Worm (Caenorhabditis elegans) whole organism, L4 larva: ENCODE data around the gene T22B3.3.

Experiments
- F26F4.8 ChIP-seq: fragments of 200-800 bp; sonication (Bioruptor generic); conservative IDR thresholded peaks from 2 replicates; pipeline ENCODE4 v1.3.6; 2022; ENCODE audit warnings: missing genetic modification characterization, missing compliant biosample characterization
- F37D6.2 ChIP-seq: sonication (generic microtip); optimal IDR thresholded peaks from 2 replicates; lab custom pipeline; 2016; ENCODE audit warnings: mild to moderate bottlenecking, missing genetic modification characterization, missing compliant biosample characterization
- F49E8.2 ChIP-seq: sonication (generic microtip); optimal IDR thresholded peaks from 2 replicates; lab custom pipeline; 2016; ENCODE audit warnings: missing compliant biosample characterization, mild to moderate bottlenecking, missing genetic modification characterization, borderline replicate concordance
- T20F7.1 ChIP-seq: fragments of 200-800 bp; sonication (Bioruptor generic); optimal IDR thresholded peaks from 2 replicates; lab custom pipeline; 2018; ENCODE audit warnings: mild to moderate bottlenecking, missing genetic modification characterization, missing compliant biosample characterization
- T26A8.4 ChIP-seq: fragments of 200-800 bp; sonication (Bioruptor generic); IDR thresholded peaks from 2 replicates; pipeline ENCODE4 v1.3.6; 2022; ENCODE audit warnings: missing genetic modification characterization, missing compliant biosample characterization
- Y75B8A.6 ChIP-seq: fragments of 200-800 bp; sonication (Bioruptor generic); IDR thresholded peaks from 2 replicates; pipeline ENCODE4 v1.3.6; 2022; ENCODE audit warnings: missing genetic modification reagents, missing genetic modification characterization, missing compliant biosample characterization
- aha-1 ChIP-seq: fragments of 150-350 bp; peaks from one replicate; lab custom pipeline; 2014; ENCODE audit warnings: missing biosample characterization, missing genetic modification characterization
- ama-1 ChIP-seq: fragments of 150-350 bp; optimal IDR thresholded peaks from 2 replicates; lab custom pipeline; 2014; ENCODE audit warnings: inconsistent platforms, mixed read lengths
- arid-1 ChIP-seq: fragments of 200-800 bp; sonication (Bioruptor generic); conservative IDR thresholded peaks from 2 replicates; pipeline ENCODE4 v1.3.6; 2022; ENCODE audit warnings: missing genetic modification reagents, missing genetic modification characterization, missing compliant biosample characterization
- ceh-62 ChIP-seq: sonication (generic microtip); optimal IDR thresholded peaks from 2 replicates; lab custom pipeline; 2017; ENCODE audit warnings: missing biosample characterization, missing genetic modification characterization
- ceh-82 ChIP-seq: sonication (generic microtip); optimal IDR thresholded peaks from 2 replicates; lab custom pipeline; 2017; ENCODE audit warnings: missing biosample characterization, missing genetic modification characterization
- ces-1 ChIP-seq: fragments of 150-350 bp; sonication (generic microtip); optimal IDR thresholded peaks from 4 replicates; lab custom pipeline; 2014; ENCODE audit warnings: missing biosample characterization, missing genetic modification reagents, missing genetic modification characterization
- dmd-6 ChIP-seq: fragments of 200-800 bp; sonication (Bioruptor generic); IDR thresholded peaks from 2 replicates; pipeline ENCODE4 v1.3.6; 2022; ENCODE audit warnings: missing genetic modification reagents, missing genetic modification characterization, missing compliant biosample characterization
- dmd-9 ChIP-seq: fragments of 200-800 bp; sonication (Bioruptor generic); IDR thresholded peaks from 2 replicates; pipeline ENCODE4 v1.3.6; 2022; ENCODE audit warnings: missing genetic modification reagents, missing genetic modification characterization, missing compliant biosample characterization
- fkh-10 ChIP-seq: fragments of 150-350 bp; optimal IDR thresholded peaks from 2 replicates; lab custom pipeline; 2014; ENCODE audit warnings: missing biosample characterization, missing genetic modification reagents, missing genetic modification characterization
- hlh-11 ChIP-seq: fragments of 200-800 bp; sonication (Bioruptor generic); optimal IDR thresholded peaks from 2 replicates; lab custom pipeline; 2018; ENCODE audit warnings: mild to moderate bottlenecking, missing genetic modification characterization, missing compliant biosample characterization
- jun-1 ChIP-seq: fragments of 150-350 bp; optimal IDR thresholded peaks from 2 replicates; lab custom pipeline; 2014; ENCODE audit warnings: missing biosample characterization, missing genetic modification reagents, missing genetic modification characterization
- lim-7 ChIP-seq: fragments of 200-800 bp; sonication (Bioruptor generic); IDR thresholded peaks from 2 replicates; pipeline ENCODE4 v1.3.6; 2022; ENCODE audit warnings: missing genetic modification characterization, missing compliant biosample characterization
- lin-1 ChIP-seq: fragments of 200-800 bp; sonication (Bioruptor generic); IDR thresholded peaks from 2 replicates; pipeline ENCODE4 v1.3.6; 2022; ENCODE audit warnings: missing genetic modification reagents, missing genetic modification characterization, missing compliant biosample characterization
- lin-38 ChIP-seq: fragments of 200-800 bp; sonication (Bioruptor generic); IDR thresholded peaks from 2 replicates; pipeline ENCODE4 v1.3.6; 2022; ENCODE audit warnings: missing genetic modification reagents, missing genetic modification characterization, missing compliant biosample characterization
- mdt-29 ChIP-seq: fragments of 200-800 bp; sonication (Bioruptor generic); IDR thresholded peaks from 2 replicates; pipeline ENCODE4 v1.3.6; 2022; ENCODE audit warnings: missing genetic modification reagents, missing genetic modification characterization, missing compliant biosample characterization
- mes-2 ChIP-seq: sonication (generic microtip); optimal IDR thresholded peaks from 2 replicates; lab custom pipeline; 2016; ENCODE audit warnings: missing genotype, mild to moderate bottlenecking, missing genetic modification characterization, missing compliant biosample characterization; ENCODE audit not compliant: poor library complexity, severe bottlenecking
- nhr-10 ChIP-seq: fragments of 150-350 bp; optimal IDR thresholded peaks from 2 replicates; lab custom pipeline; 2014; ENCODE audit warnings: missing biosample characterization, missing genetic modification characterization
- nhr-102 ChIP-seq: sonication (generic microtip); optimal IDR thresholded peaks from 2 replicates; lab custom pipeline; 2016; ENCODE audit warnings: mild to moderate bottlenecking, missing genetic modification characterization, moderate library complexity, missing compliant biosample characterization
- nhr-11 ChIP-seq: fragments of 150-350 bp; optimal IDR thresholded peaks from 2 replicates; lab custom pipeline; 2014; ENCODE audit warnings: missing biosample characterization, missing genetic modification characterization
- nhr-25 ChIP-seq: sonication (generic microtip); optimal IDR thresholded peaks from 2 replicates; lab custom pipeline; 2017; ENCODE audit warnings: missing genetic modification characterization, mild to moderate bottlenecking, missing compliant biosample characterization, antibody characterized with exemption, moderate library complexity, borderline replicate concordance; ENCODE audit not compliant: insufficient read depth
- nhr-28 ChIP-seq: fragments of 150-350 bp; optimal IDR thresholded peaks from 2 replicates; lab custom pipeline; 2014; ENCODE audit warnings: missing biosample characterization, missing genetic modification characterization
- nhr-41 ChIP-seq: fragments of 200-800 bp; sonication (Bioruptor generic); IDR thresholded peaks from 2 replicates; pipeline ENCODE4 v1.3.6; 2022; ENCODE audit warnings: missing genetic modification reagents, missing genetic modification characterization, missing compliant biosample characterization
- nhr-48 ChIP-seq: sonication (generic microtip); optimal IDR thresholded peaks from 2 replicates; lab custom pipeline; 2016; ENCODE audit warnings: mild to moderate bottlenecking, missing genetic modification characterization, missing compliant biosample characterization
- pqm-1 ChIP-seq: sonication (generic microtip); optimal IDR thresholded peaks from 2 replicates; lab custom pipeline; 2017; ENCODE audit warnings: missing biosample characterization, missing genetic modification characterization
- skn-1 ChIP-seq: fragments of 150-350 bp; optimal IDR thresholded peaks from 2 replicates; lab custom pipeline; 2014; ENCODE audit warnings: missing biosample characterization, missing genetic modification characterization
- unc-130 ChIP-seq: sonication (generic microtip); optimal IDR thresholded peaks from 2 replicates; lab custom pipeline; 2016; ENCODE audit warnings: missing genetic modification reagents, missing genetic modification characterization, missing compliant biosample characterization
- unc-62 ChIP-seq, 3 experiments: fragments of 150-350 bp in 1 of 3; sonication (generic microtip); optimal IDR thresholded peaks in 2 of 3; peaks in 1 of 3; 1 replicate in 1 of 3; 2 replicates in 2 of 3; lab custom pipeline; 2014 to 2017; ENCODE audit warnings: missing biosample characterization in 3 of 3, missing genetic modification characterization in 3 of 3, missing genetic modification reagents in 3 of 3, missing genotype in 1 of 3
- zag-1 ChIP-seq: fragments of 150-350 bp; optimal IDR thresholded peaks from 2 replicates; lab custom pipeline; 2014; ENCODE audit warnings: missing biosample characterization, missing genetic modification characterization
- zfp-2 ChIP-seq: sonication (generic microtip); optimal IDR thresholded peaks from 2 replicates; lab custom pipeline; 2016; ENCODE audit warnings: mild to moderate bottlenecking, missing genetic modification characterization, missing compliant biosample characterization
- zip-11 ChIP-seq: fragments of 200-800 bp; sonication (Bioruptor generic); IDR thresholded peaks from 2 replicates; pipeline ENCODE4 v1.3.6; 2022; ENCODE audit warnings: missing genetic modification characterization, missing compliant biosample characterization

T22B3.3 gene

DNA sequence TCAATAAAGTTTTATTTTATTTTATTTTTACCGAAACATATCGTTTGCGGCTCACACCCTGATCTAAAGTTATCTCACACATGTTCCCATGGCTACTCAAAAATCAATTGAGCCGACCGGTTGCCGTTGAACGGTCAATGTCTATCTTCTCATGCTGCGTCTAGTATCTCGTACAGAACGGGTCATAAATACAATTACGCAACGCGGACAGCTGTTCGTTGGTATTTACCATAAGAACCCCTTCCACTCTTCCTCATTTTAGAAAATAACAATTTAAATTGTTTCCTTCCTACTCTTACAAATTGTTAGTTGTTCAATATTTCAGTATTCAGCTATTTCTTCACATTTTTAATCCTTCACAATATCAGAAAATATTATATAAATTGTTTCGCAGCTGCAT, 40.2 kb upstream of the T22B3.3 start:
- no peak for TF ChIP-seq nhr-41 (GFP tag; lab: Robert Waterston, UW)
- TF ChIP-seq zip-11 (GFP tag; lab: Robert Waterston, UW): no peak
- no peak for TF ChIP-seq nhr-25
- TF ChIP-seq nhr-48 (tag; lab: Kevin White, UChicago): no peak
- TF ChIP-seq ama-1 (lab: Kevin White, UChicago): no peak
- TF ChIP-seq nhr-102: no peak
- TF ChIP-seq fkh-10: no peak
- no peak for TF ChIP-seq mes-2 (tag; lab: Kevin White, UChicago)
- no peak for TF ChIP-seq skn-1 (tag; lab: Kevin White, UChicago)
- no peak for TF ChIP-seq Y75B8A.6
- TF ChIP-seq, all 104 proteins: peak for 0

DNA sequence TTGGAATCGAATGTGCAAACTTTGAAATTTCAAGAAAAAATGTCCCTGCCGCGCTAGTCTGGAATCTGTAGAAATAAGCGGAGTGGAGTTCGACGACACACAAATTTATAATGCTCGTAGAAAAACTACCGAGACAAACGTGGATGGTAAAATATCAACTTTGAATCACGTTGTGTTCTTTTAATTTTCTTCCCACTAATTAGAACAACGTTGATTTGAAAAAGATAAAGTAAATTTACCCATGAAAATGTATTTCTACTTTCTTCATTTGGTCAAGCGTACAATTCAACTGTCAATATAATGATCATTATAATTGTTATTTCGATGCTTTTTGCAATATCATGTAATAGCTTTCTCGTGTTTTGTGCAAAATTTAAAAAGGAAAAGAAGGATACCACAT, 38.8 kb upstream of the T22B3.3 start, which contains the start of gene K01A6.5:
K01A6.5 (plus strand) TSS at position 301 of the 400 bp plus-strand sequence.
- TF ChIP-seq lin-1 (GFP tag; lab: Robert Waterston, UW): no peak
- TF ChIP-seq F37D6.2 (tag; lab: Kevin White, UChicago): no peak
- no peak for TF ChIP-seq F49E8.2 (tag; lab: Kevin White, UChicago)
- no peak for TF ChIP-seq lim-7
- no peak for TF ChIP-seq ceh-62 (tag; lab: Kevin White, UChicago)
- no peak for TF ChIP-seq arid-1 (GFP tag; lab: Robert Waterston, UW)
- no peak for TF ChIP-seq nhr-28 (tag; lab: Kevin White, UChicago)
- no peak for TF ChIP-seq T20F7.1 (GFP tag; lab: Kevin White, UChicago)
- TF ChIP-seq F26F4.8: no peak
- no peak for TF ChIP-seq jun-1 (tag; lab: Kevin White, UChicago)
- no peak for TF ChIP-seq zag-1 (tag; lab: Kevin White, UChicago)
- TF ChIP-seq pqm-1 (tag; lab: Kevin White, UChicago): no peak
- no peak for TF ChIP-seq dmd-9 (GFP tag; lab: Robert Waterston, UW)
- TF ChIP-seq unc-130 (GFP tag; lab: Kevin White, UChicago): no peak
- TF ChIP-seq unc-62 (GFP tag; optimal IDR thresholded peaks at IDR 0.05 in 1 of 2; lab: Kevin White, UChicago): no peak
- no peak for TF ChIP-seq unc-62 (tag; optimal IDR thresholded peaks at IDR 0.05; lab: Kevin White, UChicago)
- no peak for TF ChIP-seq dmd-6
- TF ChIP-seq ceh-82 (tag; lab: Kevin White, UChicago): no peak
- no peak for TF ChIP-seq T26A8.4 (GFP tag; lab: Robert Waterston, UW)

DNA sequence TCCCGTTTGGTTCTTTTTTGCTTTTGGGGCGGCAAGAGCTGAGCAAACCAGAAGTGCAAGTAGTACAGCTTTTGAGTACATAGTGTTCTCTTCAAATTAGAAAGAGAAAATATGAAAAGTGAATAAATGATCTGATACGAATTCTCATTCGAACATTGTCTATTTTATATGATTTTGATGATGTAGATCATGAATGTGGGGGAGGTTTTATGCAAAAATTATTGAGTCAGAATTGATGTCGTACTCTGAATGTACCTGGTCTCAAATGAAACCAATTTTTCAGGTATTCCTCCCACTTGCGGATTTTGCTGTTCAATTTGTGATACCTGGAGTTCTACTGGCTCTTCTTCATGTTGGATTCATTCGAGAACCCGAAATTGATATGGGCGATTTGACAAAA, 36.6 kb upstream of the T22B3.3 start, which contains the start of gene K01A6.4:
K01A6.4 (minus strand) TSS at position 101 of the 400 bp plus-strand sequence.
- TF ChIP-seq ces-1 (no peak), mdt-29 (no peak), lin-38 (GFP tag; lab: Robert Waterston, UW) (no peak), hlh-11 (tag; lab: Kevin White, UChicago) (no peak)

DNA sequence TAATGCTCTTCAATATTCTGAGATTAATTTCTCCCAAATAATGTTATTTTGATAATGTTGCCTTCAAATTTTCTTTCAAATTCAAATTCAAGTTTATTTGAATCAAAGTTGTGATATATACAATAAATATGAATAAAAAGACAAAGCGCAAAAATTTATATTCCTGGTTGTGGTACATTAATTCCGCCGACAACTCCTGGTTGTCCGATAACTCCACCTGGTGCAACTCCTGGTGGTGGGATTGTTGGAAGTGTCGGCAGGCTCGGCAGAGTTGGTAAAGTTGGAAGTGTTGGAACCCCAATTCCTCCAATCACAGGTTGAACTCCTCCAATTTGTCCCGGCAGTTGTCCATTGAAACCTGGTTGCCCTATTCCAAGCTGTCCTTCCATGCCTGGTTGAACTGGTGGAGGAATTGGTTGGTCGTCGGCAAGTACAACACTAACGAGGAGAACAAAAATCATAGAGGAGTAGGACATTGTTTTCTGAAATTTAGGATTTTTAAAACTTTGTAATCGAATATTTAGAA, 34.6 kb upstream of the T22B3.3 start, which contains the start of gene K01A6.7:
K01A6.7 (minus strand) TSS at position 476 of the 526 bp plus-strand sequence.
- no peak for TF ChIP-seq zfp-2 (tag; lab: Kevin White, UChicago)
- TF ChIP-seq nhr-11 (tag; lab: Kevin White, UChicago): no peak
- no peak for TF ChIP-seq nhr-10 (tag; lab: Kevin White, UChicago)
- TF ChIP-seq aha-1 (tag; lab: Kevin White, UChicago): peak; percentile 95
